Fruit fly (Drosophila melanogaster) whole organism: ENCODE data around the gene grn.
A peak's percentile ranks its signal among the peaks of the same experiment; 100 is the strongest.

Experiments used
- pan ChIP-seq: fragments of >200 bp; optimal IDR thresholded peaks from 2 replicates; lab custom pipeline; 2017
- usp ChIP-seq: fragments of >200 bp; optimal IDR thresholded peaks from 2 replicates; lab custom pipeline; 2017; ENCODE audit warnings: missing biosample characterization, missing genetic modification characterization, mixed read lengths

DNA sequence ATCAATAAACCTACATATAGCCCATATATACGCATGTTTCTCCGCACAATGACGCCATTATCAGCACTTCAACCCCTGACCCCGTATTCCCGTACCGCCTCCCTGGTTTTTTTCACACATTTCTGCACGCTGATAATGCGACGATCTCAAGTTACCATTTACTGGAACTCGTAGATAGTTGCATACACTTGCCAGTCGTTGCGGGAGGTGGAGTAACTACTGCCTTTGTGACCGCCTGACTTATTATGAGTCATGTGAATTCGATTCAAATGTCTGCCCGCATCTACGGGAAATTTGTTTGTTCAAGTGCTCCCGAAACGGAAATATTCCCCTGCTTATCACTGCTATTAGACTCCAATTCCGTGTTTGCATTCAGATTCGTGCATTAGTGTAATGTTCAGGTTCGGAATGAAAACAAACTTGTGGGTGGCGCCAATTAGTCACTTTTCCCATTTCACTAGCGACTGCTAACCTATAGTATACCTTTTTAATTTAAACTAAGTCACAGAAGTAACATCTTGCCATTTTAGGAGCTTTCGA is 54.0 kb downstream of the grn start:
- TF ChIP-seq usp (GFP tag; lab: Kevin White, UChicago): no peak
- peak; percentile 61 for TF ChIP-seq pan
